Worm (Caenorhabditis elegans) whole organism, late embryonic: ENCODE results near the gene vit-6.

Source experiments
- ama-1 ChIP-seq: fragments of 150-350 bp; optimal IDR thresholded peaks from 2 replicates; lab custom pipeline; 2014
- fkh-10 ChIP-seq: fragments of 150-350 bp; optimal IDR thresholded peaks from 2 replicates; lab custom pipeline; 2014; ENCODE audit warnings: missing biosample characterization, missing genetic modification reagents, missing genetic modification characterization
- hlh-30 ChIP-seq: sonication (generic microtip); optimal IDR thresholded peaks from 2 replicates; lab custom pipeline; 2017; ENCODE audit warnings: antibody characterized with exemption, missing genetic modification characterization, missing compliant biosample characterization; ENCODE audit not compliant: insufficient read depth
- nhr-11 ChIP-seq: fragments of 150-350 bp; optimal IDR thresholded peaks from 2 replicates; lab custom pipeline; 2014; ENCODE audit warnings: missing biosample characterization, missing genetic modification characterization
- pag-3 ChIP-seq: sonication (generic microtip); optimal IDR thresholded peaks from 2 replicates; lab custom pipeline; 2016; ENCODE audit warnings: missing compliant biosample characterization, missing genetic modification characterization, borderline replicate concordance
- pha-4 ChIP-seq: fragments of 150-350 bp; optimal IDR thresholded peaks from 2 replicates; lab custom pipeline; 2018; ENCODE audit warnings: missing biosample characterization, missing genetic modification reagents, missing genetic modification characterization
- pqm-1 ChIP-seq: sonication (generic microtip); optimal IDR thresholded peaks from 2 replicates; lab custom pipeline; 2016; ENCODE audit warnings: missing genetic modification characterization, missing compliant biosample characterization
- ref-2 ChIP-seq: sonication (generic microtip); optimal IDR thresholded peaks from 2 replicates; lab custom pipeline; 2016; ENCODE audit warnings: missing genetic modification characterization, missing compliant biosample characterization
- rnt-1 ChIP-seq: sonication (generic microtip); optimal IDR thresholded peaks from 2 replicates; lab custom pipeline; 2016; ENCODE audit warnings: missing genetic modification characterization, missing compliant biosample characterization
- unc-42 ChIP-seq: sonication (generic microtip); optimal IDR thresholded peaks from 2 replicates; lab custom pipeline; 2016; ENCODE audit warnings: missing genotype, missing genetic modification characterization, missing compliant biosample characterization

DNA sequence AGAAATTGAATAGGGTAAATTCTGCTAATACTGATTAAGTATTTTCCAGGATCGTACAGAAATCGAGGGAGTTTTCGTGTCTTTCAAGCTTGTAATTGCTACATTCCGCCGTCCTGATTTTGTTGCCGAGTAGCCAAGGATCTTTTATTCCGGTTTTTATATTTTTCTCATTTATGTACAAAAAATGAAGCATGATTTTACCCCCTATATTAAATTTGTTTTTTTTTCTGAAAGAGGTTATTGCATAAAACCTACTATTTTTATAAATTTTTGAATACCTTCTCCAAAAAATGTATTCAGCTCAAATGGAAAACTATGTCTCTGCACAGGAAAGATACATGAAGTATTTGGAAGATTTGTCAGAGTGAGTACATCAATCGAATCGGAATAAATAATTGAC, 38.7 kb downstream of the vit-6 start, which contains the start of gene F35H10.6:
- no peak for TF ChIP-seq ref-2 (tag; lab: Kevin White, UChicago)
- TF ChIP-seq pha-4 = no peak
- no peak for TF ChIP-seq pag-3 (tag; lab: Kevin White, UChicago)
- TF ChIP-seq unc-42 (tag; lab: Kevin White, UChicago) = no peak
- TF ChIP-seq rnt-1 = no peak
- no peak for TF ChIP-seq pqm-1 (tag; lab: Kevin White, UChicago)
- TF ChIP-seq ama-1 = no peak
- no peak for TF ChIP-seq nhr-11 (tag; lab: Kevin White, UChicago)
- TF ChIP-seq fkh-10 (GFP tag; lab: Kevin White, UChicago) = no peak
- no peak for TF ChIP-seq hlh-30 (tag; lab: Kevin White, UChicago)
